Fruit fly (Drosophila melanogaster) whole organism, embryonic: ENCODE results near the gene Ifrd1.
A peak's percentile ranks its signal among the peaks of the same experiment; 100 is the strongest.

Source experiments
- CG12391 ChIP-seq: fragments of 200-800 bp; sonication (Bioruptor generic); optimal IDR thresholded peaks from 3 replicates; lab custom pipeline; 2018; ENCODE audit warnings: missing biosample characterization, mild to moderate bottlenecking, missing genetic modification characterization, moderate library complexity
- CG12769 ChIP-seq: fragments of 200-800 bp; sonication (Bioruptor generic); optimal IDR thresholded peaks from 2 replicates; lab custom pipeline; 2019; ENCODE audit warnings: missing biosample characterization, mild to moderate bottlenecking, missing genetic modification characterization, moderate library complexity
- CG12942 ChIP-seq: fragments of 200-800 bp; sonication (Bioruptor generic); optimal IDR thresholded peaks from 3 replicates; lab custom pipeline; 2016; ENCODE audit warnings: missing biosample characterization, missing genetic modification characterization
- CG13287 ChIP-seq: fragments of 200-800 bp; sonication (Bioruptor generic); IDR thresholded peaks from 2 replicates; pipeline ENCODE4 v1.3.6; 2022; ENCODE audit warnings: missing biosample characterization, missing genetic modification characterization; ENCODE audit not compliant: partially characterized antibody
- CG15601 ChIP-seq: fragments of 200-800 bp; sonication (Bioruptor generic); optimal IDR thresholded peaks from 3 replicates; lab custom pipeline; 2019; ENCODE audit warnings: missing biosample characterization, mild to moderate bottlenecking, missing genetic modification characterization, moderate library complexity
- CG15696 ChIP-seq: fragments of 200-800 bp; sonication (Bioruptor generic); optimal IDR thresholded peaks from 2 replicates; lab custom pipeline; 2019; ENCODE audit warnings: missing biosample characterization, mild to moderate bottlenecking, missing genetic modification characterization, moderate library complexity
- CG1602 ChIP-seq: fragments of 200-800 bp; sonication (Bioruptor generic); optimal IDR thresholded peaks from 3 replicates; lab custom pipeline; 2016; ENCODE audit warnings: missing biosample characterization, missing genetic modification characterization
- CG17359 ChIP-seq: fragments of 200-800 bp; sonication (Bioruptor generic); optimal IDR thresholded peaks from 3 replicates; lab custom pipeline; 2018; ENCODE audit warnings: missing biosample characterization, mild to moderate bottlenecking, missing genetic modification characterization, moderate library complexity
- CG17802 ChIP-seq: fragments of 200-800 bp; sonication (Bioruptor generic); optimal IDR thresholded peaks from 2 replicates; lab custom pipeline; 2018; ENCODE audit warnings: missing biosample characterization, mild to moderate bottlenecking, missing genetic modification characterization, moderate library complexity
- CG18011 ChIP-seq: fragments of 200-800 bp; sonication (Bioruptor generic); optimal IDR thresholded peaks from 2 replicates; lab custom pipeline; 2017; ENCODE audit warnings: missing biosample characterization, missing genetic modification characterization, mild to moderate bottlenecking, moderate library complexity, missing genotype
- CG18476 ChIP-seq: fragments of 200-800 bp; sonication (Bioruptor generic); optimal IDR thresholded peaks from 2 replicates; lab custom pipeline; 2016; ENCODE audit warnings: missing biosample characterization, mild to moderate bottlenecking, missing genetic modification characterization
- CG2875 ChIP-seq: fragments of 200-800 bp; sonication (Bioruptor generic); optimal IDR thresholded peaks from 2 replicates; lab custom pipeline; 2017; ENCODE audit warnings: missing biosample characterization, mild to moderate bottlenecking, missing genetic modification characterization, missing genetic modification reagents
- CG30431 ChIP-seq: fragments of 200-800 bp; sonication (Bioruptor generic); optimal IDR thresholded peaks from 2 replicates; lab custom pipeline; 2017; ENCODE audit warnings: missing biosample characterization, missing genetic modification characterization
- CG34224 ChIP-seq: fragments of 200-800 bp; sonication (Bioruptor generic); IDR thresholded peaks from 3 replicates; pipeline ENCODE4 v1.3.6; 2022; ENCODE audit warnings: missing biosample characterization, missing genetic modification characterization; ENCODE audit not compliant: partially characterized antibody
- CG3726 ChIP-seq: fragments of 200-800 bp; sonication (Bioruptor generic); IDR thresholded peaks from 3 replicates; pipeline ENCODE4, ENCODE4 v1.3.6; 2022; ENCODE audit warnings: missing biosample characterization, missing genetic modification characterization
- CG4360 ChIP-seq: fragments of 200-800 bp; sonication (Bioruptor generic); IDR thresholded peaks from 2 replicates; pipeline ENCODE4 v1.3.6; 2022; ENCODE audit warnings: missing biosample characterization, missing genetic modification characterization
- CG4820 ChIP-seq: fragments of 200-800 bp; sonication (Bioruptor generic); optimal IDR thresholded peaks from 3 replicates; lab custom pipeline; 2016; ENCODE audit warnings: missing biosample characterization, missing genetic modification characterization
- CG6272 ChIP-seq: fragments of 200-800 bp; sonication (Bioruptor generic); IDR thresholded peaks from 2 replicates; pipeline ENCODE4 v1.3.6; 2022; ENCODE audit warnings: missing biosample characterization, missing genetic modification characterization
- CG8290 ChIP-seq, 3 experiments: fragments of 200-800 bp; sonication (Bioruptor generic); optimal IDR thresholded peaks; 2 replicates each; lab custom pipeline; 2016 to 2019; ENCODE audit warnings: missing biosample characterization in 3 of 3, missing genetic modification characterization in 3 of 3, mild to moderate bottlenecking in 2 of 3, moderate library complexity in 1 of 3
- CG9932 ChIP-seq: fragments of 200-800 bp; sonication (Bioruptor generic); IDR thresholded peaks from 2 replicates; pipeline ENCODE4 v1.3.6; 2022; ENCODE audit warnings: missing biosample characterization, missing genetic modification characterization
- Dp ChIP-seq: fragments of 200-800 bp; sonication (Bioruptor generic); optimal IDR thresholded peaks from 2 replicates; lab custom pipeline; 2018; ENCODE audit warnings: missing biosample characterization, mild to moderate bottlenecking, missing genetic modification characterization, moderate library complexity
- Dref ChIP-seq: fragments of 200-800 bp; sonication (Bioruptor generic); IDR thresholded peaks from 2 replicates; pipeline ENCODE4 v1.3.6; 2022; ENCODE audit warnings: missing biosample characterization, missing genetic modification characterization
- Hr78 ChIP-seq, 2 experiments: fragments of 200-800 bp in 1 of 2; fragments of >200 bp in 1 of 2; sonication (Bioruptor generic) in 1 of 2; optimal IDR thresholded peaks; 2 replicates each; lab custom pipeline; 2017 to 2019; ENCODE audit warnings: missing biosample characterization in 2 of 2, missing genetic modification characterization in 2 of 2, mild to moderate bottlenecking in 1 of 2, moderate library complexity in 1 of 2
- Kr ChIP-seq: fragments of 200-800 bp; sonication (Bioruptor generic); optimal IDR thresholded peaks from 2 replicates; lab custom pipeline; 2017; ENCODE audit warnings: missing biosample characterization, mild to moderate bottlenecking, missing genetic modification characterization
- Lhr ChIP-seq: fragments of 200-800 bp; sonication (Bioruptor generic); optimal IDR thresholded peaks from 3 replicates; lab custom pipeline; 2017; ENCODE audit warnings: mild to moderate bottlenecking, missing biosample characterization, missing genetic modification reagents, missing genetic modification characterization
- Lim3 ChIP-seq: fragments of 200-800 bp; sonication (Bioruptor generic); IDR thresholded peaks from 2 replicates; pipeline ENCODE4 v1.3.6; 2022; ENCODE audit warnings: missing biosample characterization, missing genetic modification characterization
- Med ChIP-seq: fragments of 200-800 bp; sonication (Bioruptor generic); peaks from one replicate; lab custom pipeline; 2016; ENCODE audit warnings: missing biosample characterization, missing genetic modification characterization, mild to moderate bottlenecking, inconsistent platforms, moderate library complexity
- NC2α ChIP-seq: fragments of 200-800 bp; sonication (Bioruptor generic); optimal IDR thresholded peaks from 2 replicates; lab custom pipeline; 2016; ENCODE audit warnings: missing biosample characterization, missing genetic modification characterization
- NFAT ChIP-seq: fragments of 200-800 bp; sonication (Bioruptor generic); IDR thresholded peaks from 2 replicates; pipeline ENCODE4 v1.3.6; 2022; ENCODE audit warnings: missing biosample characterization, missing genetic modification characterization
- Pdp1 ChIP-seq, 2 experiments: fragments of 200-800 bp; sonication (Bioruptor generic); optimal IDR thresholded peaks; 3 replicates each; lab custom pipeline; 2016; ENCODE audit warnings: missing biosample characterization in 2 of 2, missing genetic modification characterization in 2 of 2, mild to moderate bottlenecking in 1 of 2, moderate library complexity in 1 of 2
- Poxn ChIP-seq: fragments of 200-800 bp; sonication (Bioruptor generic); IDR thresholded peaks from 2 replicates; pipeline ENCODE4 v1.3.6; 2022; ENCODE audit warnings: missing biosample characterization, missing genetic modification characterization
- ara ChIP-seq: fragments of 200-800 bp; sonication (Bioruptor generic); IDR thresholded peaks from 2 replicates; pipeline ENCODE4 v1.3.6; 2022; ENCODE audit warnings: missing biosample characterization, missing genetic modification characterization
- az2 ChIP-seq: fragments of 200-800 bp; sonication (Bioruptor generic); optimal IDR thresholded peaks from 3 replicates; lab custom pipeline; 2016; ENCODE audit warnings: missing biosample characterization, missing genetic modification characterization
- crol ChIP-seq: fragments of 200-800 bp; sonication (Bioruptor generic); IDR thresholded peaks from 2 replicates; pipeline ENCODE4 v1.3.6; 2022; ENCODE audit warnings: missing biosample characterization, missing genetic modification characterization
- dan ChIP-seq: fragments of 200-800 bp; sonication (Bioruptor generic); IDR thresholded peaks from 2 replicates; pipeline ENCODE4 v1.3.6; 2022; ENCODE audit warnings: missing biosample characterization, missing genetic modification characterization
- gcm2 ChIP-seq: fragments of 200-800 bp; sonication (Bioruptor generic); optimal IDR thresholded peaks from 2 replicates; lab custom pipeline; 2016; ENCODE audit warnings: missing biosample characterization, missing genetic modification characterization
- hb ChIP-seq: fragments of 200-800 bp; sonication (Bioruptor generic); IDR thresholded peaks from 3 replicates; pipeline ENCODE4 v1.3.6; 2022; ENCODE audit warnings: missing biosample characterization, missing genetic modification characterization; ENCODE audit not compliant: partially characterized antibody
- hkb ChIP-seq, 2 experiments: fragments of 200-800 bp in 1 of 2; fragments of >200 bp in 1 of 2; sonication (Bioruptor generic) in 1 of 2; IDR thresholded peaks in 1 of 2; optimal IDR thresholded peaks in 1 of 2; 2 replicates each; pipeline versions ENCODE4 v1.3.6 to Lab custom; 2017 to 2022; ENCODE audit warnings: missing biosample characterization in 1 of 2, missing genetic modification characterization in 1 of 2
- jigr1 ChIP-seq: fragments of 200-800 bp; sonication (Bioruptor generic); IDR thresholded peaks from 3 replicates; pipeline ENCODE4 v1.3.6; 2022; ENCODE audit warnings: missing biosample characterization, missing genetic modification characterization
- nmo ChIP-seq: fragments of 200-800 bp; sonication (Bioruptor generic); optimal IDR thresholded peaks from 2 replicates; lab custom pipeline; 2018; ENCODE audit warnings: missing biosample characterization, mild to moderate bottlenecking, missing genetic modification characterization, moderate library complexity
- row ChIP-seq: fragments of 200-800 bp; sonication (Bioruptor generic); IDR thresholded peaks from 3 replicates; pipeline ENCODE4 v1.3.6; 2022; ENCODE audit warnings: missing biosample characterization, missing genetic modification characterization
- salm ChIP-seq: fragments of 200-800 bp; sonication (Bioruptor generic); optimal IDR thresholded peaks from 2 replicates; lab custom pipeline; 2018; ENCODE audit warnings: missing biosample characterization, mild to moderate bottlenecking, missing genetic modification characterization
- so ChIP-seq: fragments of 200-800 bp; sonication (Bioruptor generic); IDR thresholded peaks from 3 replicates; pipeline ENCODE4 v1.3.6; 2022; ENCODE audit warnings: missing biosample characterization, missing genetic modification characterization
- sob ChIP-seq: fragments of 200-800 bp; sonication (Bioruptor generic); IDR thresholded peaks from 2 replicates; pipeline ENCODE4 v1.3.6; 2022; ENCODE audit warnings: missing biosample characterization, missing genetic modification characterization
- sr ChIP-seq: fragments of 200-800 bp; sonication (Bioruptor generic); IDR thresholded peaks from 3 replicates; pipeline ENCODE4 v1.3.6; 2022; ENCODE audit warnings: missing biosample characterization, missing genetic modification characterization
- tgo ChIP-seq: fragments of 200-800 bp; sonication (Bioruptor generic); IDR thresholded peaks from 3 replicates; pipeline ENCODE4 v1.3.6; 2022; ENCODE audit warnings: missing biosample characterization, missing genetic modification characterization
- tna ChIP-seq: fragments of 200-800 bp; sonication (Bioruptor generic); IDR thresholded peaks from 2 replicates; pipeline ENCODE4 v1.3.6; 2022; ENCODE audit warnings: missing biosample characterization, missing genetic modification characterization; ENCODE audit not compliant: partially characterized antibody
- twi ChIP-seq: fragments of 200-800 bp; optimal IDR thresholded peaks from 2 replicates; lab custom pipeline; 2019; ENCODE audit warnings: missing biosample characterization, mild to moderate bottlenecking, missing genetic modification characterization, moderate library complexity
- usp ChIP-seq: fragments of >200 bp; optimal IDR thresholded peaks from 2 replicates; lab custom pipeline; 2017; ENCODE audit warnings: missing biosample characterization, missing genetic modification characterization
- wek ChIP-seq: fragments of 200-800 bp; sonication (Bioruptor generic); optimal IDR thresholded peaks from 3 replicates; lab custom pipeline; 2018; ENCODE audit warnings: missing biosample characterization, mild to moderate bottlenecking, missing genetic modification characterization, moderate library complexity

Ifrd1 gene

dm6 chr2L:2900392-2901028 is 26.2 kb upstream of the Ifrd1 start (continued):
- TF ChIP-seq sob (GFP tag; lab: Robert Waterston, UW) (no peak), CG12942 (GFP tag; lab: Kevin White, UChicago) (no peak), sr (GFP tag; lab: Robert Waterston, UW) (no peak), Kr (GFP tag; lab: Kevin White, UChicago) (no peak), nmo (GFP tag; lab: Kevin White, UChicago) (no peak), Med (GFP tag; lab: Kevin White, UChicago) (peak; percentile 44), az2 (GFP tag; lab: Kevin White, UChicago) (no peak), CG15601 (no peak), salm (no peak), twi (no peak), CG13287 (GFP tag; lab: Robert Waterston, UW) (no peak), row (GFP tag; lab: Robert Waterston, UW) (no peak), CG6272 (no peak), CG34224 (GFP tag; lab: Robert Waterston, UW) (no peak), CG12391 (tag; lab: Kevin White, UChicago) (no peak), hkb (optimal IDR thresholded peaks at IDR 0.05; lab: Kevin White, UChicago) (no peak), hkb (GFP tag; IDR thresholded peaks at IDR 0.05; lab: Robert Waterston, UW) (no peak), NC2α (GFP tag; lab: Kevin White, UChicago) (no peak), crol (GFP tag; lab: Robert Waterston, UW) (no peak), CG18011 (no peak), Dp (no peak), CG17359 (tag; lab: Kevin White, UChicago) (no peak), tgo (GFP tag; lab: Robert Waterston, UW) (no peak), NFAT (GFP tag; lab: Robert Waterston, UW) (no peak), CG9932 (GFP tag; lab: Robert Waterston, UW) (no peak), usp (GFP tag; lab: Kevin White, UChicago) (no peak), Poxn (no peak), CG8290 (GFP tag; optimal IDR thresholded peaks at IDR 0.05; lab: Kevin White, UChicago) (no peak), CG8290 (tag; optimal IDR thresholded peaks at IDR 0.05; lab: Kevin White, UChicago) (no peak), hb (GFP tag; lab: Robert Waterston, UW) (no peak), CG3726 (no peak), gcm2 (GFP tag; lab: Kevin White, UChicago) (no peak), Hr78 (GFP tag; optimal IDR thresholded peaks at IDR 0.05; lab: Kevin White, UChicago) (peak in 1 of 2 experiments; percentile 57), CG12769 (tag; lab: Kevin White, UChicago) (no peak), so (no peak), CG30431 (GFP tag; lab: Kevin White, UChicago) (no peak), wek (no peak), CG2875 (no peak), CG4360 (GFP tag; lab: Robert Waterston, UW) (no peak), tna (no peak), ara (GFP tag; lab: Robert Waterston, UW) (no peak), CG15696 (tag; lab: Kevin White, UChicago) (no peak), dan (GFP tag; lab: Robert Waterston, UW) (no peak), CG17802 (tag; lab: Kevin White, UChicago) (no peak), Lhr (GFP tag; lab: Kevin White, UChicago) (no peak), Dref (no peak), jigr1 (GFP tag; lab: Robert Waterston, UW) (no peak), Pdp1 (GFP tag; optimal IDR thresholded peaks at IDR 0.05; lab: Kevin White, UChicago) (no peak), CG18476 (GFP tag; lab: Kevin White, UChicago) (no peak), CG1602 (GFP tag; lab: Kevin White, UChicago) (no peak), Lim3 (no peak), CG4820 (GFP tag; lab: Kevin White, UChicago) (no peak)
